Fruit fly (Drosophila melanogaster): ENCODE measurements around the gene eRF3.

Gene eRF3

dm6 chr2L:12427487-12428101 is 6.7 kb upstream of the eRF3 start, which contains the start of the genes CG5446 and Trm1 (continued):
- TF ChIP-seq vri (GFP tag; optimal IDR thresholded peaks at IDR 0.05) (peak; percentile 40), CG6792 (GFP tag; optimal IDR thresholded peaks at IDR 0.05) (peak; percentile 60), lz (GFP tag; optimal IDR thresholded peaks at IDR 0.05) (peak; percentile 26), Sox15 (GFP tag; optimal IDR thresholded peaks at IDR 0.05) (peak; percentile 8), CG6808 (GFP tag; optimal IDR thresholded peaks at IDR 0.05) (peak; percentile 33), CG16779 (tag; optimal IDR thresholded peaks at IDR 0.05) (peak; percentile 45), dac (GFP tag; optimal IDR thresholded peaks at IDR 0.05) (peak; percentile 28), CG1621 (tag; optimal IDR thresholded peaks at IDR 0.05) (no peak), CG3032 (tag; optimal IDR thresholded peaks at IDR 0.05) (peak; percentile 70), spab (GFP tag; optimal IDR thresholded peaks at IDR 0.05) (no peak), CG6854 (GFP tag; optimal IDR thresholded peaks at IDR 0.05) (peak; percentile 25), salr (GFP tag; optimal IDR thresholded peaks at IDR 0.05) (peak in 1 of 2 experiments; percentile 79), Eip78C (GFP tag) (peak; percentile 83), eg (GFP tag; IDR thresholded peaks at IDR 0.05) (peak; percentile 23; the same call in 1 of the 3 replicates), Lpt (GFP tag; optimal IDR thresholded peaks at IDR 0.05) (peak; percentile 30), CG11294 (GFP tag; IDR thresholded peaks at IDR 0.05) (no peak; the same call in 1 of the 2 replicates), CG6276 (GFP tag; optimal IDR thresholded peaks at IDR 0.05) (no peak), fd85E (GFP tag; optimal IDR thresholded peaks at IDR 0.05) (no peak), CG32006 (GFP tag; optimal IDR thresholded peaks at IDR 0.05) (peak; percentile 68), CG8632 (GFP tag; optimal IDR thresholded peaks at IDR 0.05) (peak; percentile 68), Sox102F (GFP tag; optimal IDR thresholded peaks at IDR 0.05) (peak; percentile 48), CG10631 (GFP tag; optimal IDR thresholded peaks at IDR 0.05) (peak; percentile 82), pdm3 (GFP tag; optimal IDR thresholded peaks at IDR 0.05) (peak; percentile 43), CG34406 (GFP tag; optimal IDR thresholded peaks at IDR 0.05) (peak; percentile 75), CG6163 (GFP tag; IDR thresholded peaks at IDR 0.05) (0 out of 3 replicates have a peak, but pooled peaks have one; percentile 27), Hr38 (GFP tag; optimal IDR thresholded peaks at IDR 0.05) (no peak), Gug (GFP tag; IDR thresholded peaks at IDR 0.05) (no peak)

dm6 chr2L:12430792-12431191 is 3.5 kb upstream of the eRF3 start, which contains the start of gene CG5435:
Gene CG5435 (minus strand): TSS chr2L:12430892.
- TF ChIP-seq CG8319 (GFP tag; optimal IDR thresholded peaks at IDR 0.05) (no peak), fkh (GFP tag; optimal IDR thresholded peaks at IDR 0.05) (no peak), CG6808 (GFP tag; optimal IDR thresholded peaks at IDR 0.05) (no peak), CG11902 (GFP tag; optimal IDR thresholded peaks at IDR 0.05) (no peak), ss (GFP tag; optimal IDR thresholded peaks at IDR 0.05) (no peak), CG8119 (GFP tag; IDR thresholded peaks at IDR 0.05) (no peak), CG7368 (GFP tag; optimal IDR thresholded peaks at IDR 0.05) (no peak), esn (GFP tag; optimal IDR thresholded peaks at IDR 0.05) (no peak), CG16779 (tag; optimal IDR thresholded peaks at IDR 0.05) (no peak), CG10669 (GFP tag; optimal IDR thresholded peaks at IDR 0.05) (no peak), Hr4 (GFP tag; optimal IDR thresholded peaks at IDR 0.05) (no peak), Sox14 (GFP tag; optimal IDR thresholded peaks at IDR 0.05) (no peak), Hr38 (GFP tag; optimal IDR thresholded peaks at IDR 0.05) (no peak), topi (GFP tag; optimal IDR thresholded peaks at IDR 0.05) (no peak), CG3032 (tag; optimal IDR thresholded peaks at IDR 0.05) (no peak), fd59A (GFP tag; optimal IDR thresholded peaks at IDR 0.05) (no peak), CG10631 (GFP tag; optimal IDR thresholded peaks at IDR 0.05) (no peak), Eip75B (GFP tag; optimal IDR thresholded peaks at IDR 0.05) (no peak), CG11762 (GFP tag; optimal IDR thresholded peaks at IDR 0.05; ENCODE audit: insufficient read depth) (no peak)

Measured in whole organism, prepupa.